Fruit fly (Drosophila melanogaster) whole organism, prepupa: ENCODE measurements around the gene CG6761.

ENCODE experiments used
- Blimp-1 ChIP-seq: fragments of 200-800 bp; sonication (Bioruptor generic); optimal IDR thresholded peaks from 3 replicates; lab custom pipeline; 2017; ENCODE audit warnings: missing biosample characterization, missing genetic modification characterization, mild to moderate bottlenecking, moderate library complexity, missing genetic modification reagents
- CG16779 ChIP-seq: fragments of 200-800 bp; sonication (Bioruptor generic); optimal IDR thresholded peaks from 3 replicates; lab custom pipeline; 2017; ENCODE audit warnings: missing biosample characterization, mild to moderate bottlenecking, missing genetic modification characterization
- CG7368 ChIP-seq: fragments of 200-800 bp; sonication (Bioruptor generic); optimal IDR thresholded peaks from 3 replicates; lab custom pipeline; 2016; ENCODE audit warnings: missing biosample characterization, missing genetic modification characterization
- Ets96B ChIP-seq: fragments of 200-800 bp; optimal IDR thresholded peaks from 2 replicates; lab custom pipeline; 2019; ENCODE audit warnings: missing biosample characterization, mild to moderate bottlenecking, missing genetic modification characterization, moderate library complexity
- net ChIP-seq: fragments of 200-800 bp; sonication (Bioruptor generic); optimal IDR thresholded peaks from 3 replicates; lab custom pipeline; 2016; ENCODE audit warnings: missing biosample characterization, missing genetic modification characterization
- topi ChIP-seq: fragments of 200-800 bp; sonication (Bioruptor generic); optimal IDR thresholded peaks from 3 replicates; lab custom pipeline; 2016; ENCODE audit warnings: missing biosample characterization, missing genetic modification characterization

DNA sequence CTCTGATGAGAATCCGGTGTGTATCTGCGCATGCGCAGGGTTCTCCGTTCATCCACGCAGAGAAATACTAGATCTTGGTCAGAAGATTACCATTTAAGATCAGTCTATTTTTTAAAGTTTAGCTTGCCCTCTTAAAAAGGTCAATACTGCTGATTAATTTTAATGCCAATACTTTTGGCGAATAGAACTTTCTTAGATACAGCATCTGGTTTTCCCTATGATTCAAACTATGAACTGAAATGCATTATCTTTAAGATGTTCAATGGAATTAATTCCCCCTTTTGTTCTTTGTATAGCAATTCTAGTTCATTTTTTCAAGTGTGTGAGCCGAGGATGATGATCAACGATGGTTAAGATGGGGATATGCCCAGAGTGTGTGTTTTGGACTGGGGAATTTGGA is 38.9 kb upstream of the CG6761 start:
- TF ChIP-seq net (GFP tag; lab: Kevin White, UChicago), result peak; percentile 10
- peak; percentile 43 for TF ChIP-seq CG7368 (GFP tag; lab: Kevin White, UChicago)
- TF ChIP-seq Blimp-1 (GFP tag; lab: Kevin White, UChicago), result peak; percentile 55
- peak; percentile 76 for TF ChIP-seq Ets96B (tag; lab: Kevin White, UChicago)
- no peak for TF ChIP-seq CG16779 (tag; lab: Kevin White, UChicago)
- peak; percentile 73 for TF ChIP-seq topi (GFP tag; lab: Kevin White, UChicago)
